Fruit fly (Drosophila melanogaster) whole organism, embryonic: ENCODE results near the gene HDAC4.

Source experiments
- BtbVII ChIP-seq: fragments of 200-800 bp; sonication (Bioruptor generic); optimal IDR thresholded peaks from 3 replicates; lab custom pipeline; 2017; ENCODE audit warnings: missing biosample characterization, mild to moderate bottlenecking, missing genetic modification characterization
- CG10147 ChIP-seq: fragments of 200-800 bp; sonication (Bioruptor generic); optimal IDR thresholded peaks from 2 replicates; lab custom pipeline; 2019; ENCODE audit warnings: missing biosample characterization, mild to moderate bottlenecking, missing genetic modification characterization, moderate library complexity
- CG10267 ChIP-seq: fragments of 200-800 bp; sonication (Bioruptor generic); optimal IDR thresholded peaks from 2 replicates; lab custom pipeline; 2018; ENCODE audit warnings: missing biosample characterization, mild to moderate bottlenecking, missing genetic modification characterization, moderate library complexity
- CG10979 ChIP-seq: fragments of 200-800 bp; sonication (Bioruptor generic); optimal IDR thresholded peaks from 2 replicates; lab custom pipeline; 2018; ENCODE audit warnings: missing biosample characterization, mild to moderate bottlenecking, missing genetic modification characterization, moderate library complexity
- CG11504 ChIP-seq: fragments of 200-800 bp; sonication (Bioruptor generic); optimal IDR thresholded peaks from 3 replicates; lab custom pipeline; 2019; ENCODE audit warnings: missing biosample characterization, mild to moderate bottlenecking, missing genetic modification characterization, moderate library complexity
- CG12659 ChIP-seq: fragments of 200-800 bp; sonication (Bioruptor generic); optimal IDR thresholded peaks from 3 replicates; lab custom pipeline; 2017; ENCODE audit warnings: mild to moderate bottlenecking, missing biosample characterization, missing genetic modification reagents, missing genetic modification characterization
- CG14710 ChIP-seq: fragments of 200-800 bp; sonication (Bioruptor generic); optimal IDR thresholded peaks from 3 replicates; lab custom pipeline; 2019; ENCODE audit warnings: missing biosample characterization, mild to moderate bottlenecking, missing genetic modification characterization, moderate library complexity
- CG16815 ChIP-seq: fragments of 200-800 bp; sonication (Bioruptor generic); optimal IDR thresholded peaks from 3 replicates; lab custom pipeline; 2017; ENCODE audit warnings: missing biosample characterization, mild to moderate bottlenecking, missing genetic modification characterization
- CG17361 ChIP-seq: fragments of 200-800 bp; sonication (Bioruptor generic); IDR thresholded peaks from 3 replicates; pipeline ENCODE4 v1.3.6; 2022; ENCODE audit warnings: missing biosample characterization, missing genetic modification characterization
- CG18262 ChIP-seq: fragments of 200-800 bp; optimal IDR thresholded peaks from 3 replicates; lab custom pipeline; 2019; ENCODE audit warnings: missing biosample characterization, mild to moderate bottlenecking, missing genetic modification characterization, moderate library complexity
- CG18476 ChIP-seq: fragments of 200-800 bp; sonication (Bioruptor generic); optimal IDR thresholded peaks from 2 replicates; lab custom pipeline; 2016; ENCODE audit warnings: missing biosample characterization, mild to moderate bottlenecking, missing genetic modification characterization
- CG18599 ChIP-seq: fragments of 200-800 bp; sonication (Bioruptor generic); optimal IDR thresholded peaks from 3 replicates; lab custom pipeline; 2017; ENCODE audit warnings: missing biosample characterization, missing genetic modification characterization, mild to moderate bottlenecking, moderate library complexity, missing genetic modification reagents
- CG30403 ChIP-seq: fragments of 200-800 bp; sonication (Bioruptor generic); optimal IDR thresholded peaks from 3 replicates; lab custom pipeline; 2016; ENCODE audit warnings: missing biosample characterization, missing genetic modification characterization
- CG32532 ChIP-seq: fragments of 200-800 bp; sonication (Bioruptor generic); IDR thresholded peaks from 2 replicates; pipeline ENCODE4 v1.3.6; 2022; ENCODE audit warnings: missing biosample characterization, missing genetic modification characterization
- CG42726 ChIP-seq: fragments of 200-800 bp; sonication (Bioruptor generic); IDR thresholded peaks from 2 replicates; pipeline ENCODE4 v1.3.6; 2022; ENCODE audit warnings: missing biosample characterization, missing genetic modification characterization; ENCODE audit not compliant: partially characterized antibody
- CG6765 ChIP-seq: fragments of 200-800 bp; sonication (Bioruptor generic); optimal IDR thresholded peaks from 3 replicates; lab custom pipeline; 2017; ENCODE audit warnings: missing biosample characterization, mild to moderate bottlenecking, missing genetic modification characterization
- CG6854 ChIP-seq: fragments of 200-800 bp; sonication (Bioruptor generic); optimal IDR thresholded peaks from 3 replicates; lab custom pipeline; 2017; ENCODE audit warnings: missing biosample characterization, mild to moderate bottlenecking, missing genetic modification characterization
- CG7556 ChIP-seq: fragments of 200-800 bp; sonication (Bioruptor generic); optimal IDR thresholded peaks from 2 replicates; lab custom pipeline; 2017; ENCODE audit warnings: missing biosample characterization, mild to moderate bottlenecking, missing genetic modification characterization
- CG7786 ChIP-seq: fragments of 200-800 bp; sonication (Bioruptor generic); optimal IDR thresholded peaks from 2 replicates; lab custom pipeline; 2016; ENCODE audit warnings: missing biosample characterization, missing genetic modification characterization
- CG8478 ChIP-seq: fragments of >200 bp; optimal IDR thresholded peaks from 2 replicates; lab custom pipeline; 2018
- CG9817 ChIP-seq: fragments of 200-800 bp; sonication (Bioruptor generic); optimal IDR thresholded peaks from 2 replicates; lab custom pipeline; 2018; ENCODE audit warnings: missing biosample characterization, mild to moderate bottlenecking, missing genetic modification characterization, moderate library complexity
- CG9932 ChIP-seq: fragments of 200-800 bp; sonication (Bioruptor generic); IDR thresholded peaks from 2 replicates; pipeline ENCODE4 v1.3.6; 2022; ENCODE audit warnings: missing biosample characterization, missing genetic modification characterization
- Dbx ChIP-seq: fragments of 200-800 bp; sonication (Bioruptor generic); IDR thresholded peaks from 3 replicates; pipeline ENCODE4 v1.3.6; 2022; ENCODE audit warnings: missing biosample characterization, missing genetic modification characterization
- Deaf1 ChIP-seq: fragments of 200-800 bp; optimal IDR thresholded peaks from 3 replicates; lab custom pipeline; 2019; ENCODE audit warnings: missing biosample characterization, mild to moderate bottlenecking, missing genetic modification characterization, moderate library complexity
- Dek ChIP-seq: fragments of 200-800 bp; sonication (Bioruptor generic); optimal IDR thresholded peaks from 3 replicates; lab custom pipeline; 2019; ENCODE audit warnings: missing biosample characterization, mild to moderate bottlenecking, missing genetic modification characterization, moderate library complexity
- Dip3 ChIP-seq: fragments of 200-800 bp; sonication (Bioruptor generic); optimal IDR thresholded peaks from 3 replicates; lab custom pipeline; 2016; ENCODE audit warnings: missing biosample characterization, missing genetic modification characterization
- E2f1 ChIP-seq: fragments of 200-800 bp; sonication (Bioruptor generic); IDR thresholded peaks from 2 replicates; pipeline ENCODE4 v1.3.6; 2022; ENCODE audit warnings: missing biosample characterization, missing genetic modification characterization
- Fer3 ChIP-seq: fragments of 200-800 bp; sonication (Bioruptor generic); optimal IDR thresholded peaks from 2 replicates; lab custom pipeline; 2018; ENCODE audit warnings: missing biosample characterization, mild to moderate bottlenecking, missing genetic modification characterization, moderate library complexity
- Jarid2 ChIP-seq: fragments of 200-800 bp; sonication (Bioruptor generic); optimal IDR thresholded peaks from 3 replicates; lab custom pipeline; 2017; ENCODE audit warnings: mild to moderate bottlenecking, missing biosample characterization, missing genetic modification reagents, missing genetic modification characterization
- Ptx1 ChIP-seq: fragments of 200-800 bp; sonication (Bioruptor generic); IDR thresholded peaks from 2 replicates; pipeline ENCODE4 v1.3.6; 2022; ENCODE audit warnings: missing biosample characterization, missing genetic modification characterization
- Rfx ChIP-seq: fragments of 200-800 bp; sonication (Bioruptor generic); IDR thresholded peaks from 2 replicates; pipeline ENCODE4 v1.3.6; 2022; ENCODE audit warnings: missing biosample characterization, missing genetic modification characterization
- Sox102F ChIP-seq: fragments of 200-800 bp; sonication (Bioruptor generic); optimal IDR thresholded peaks from 2 replicates; lab custom pipeline; 2018; ENCODE audit warnings: missing biosample characterization, mild to moderate bottlenecking, missing genetic modification characterization, moderate library complexity
- Ssrp ChIP-seq: fragments of 200-800 bp; sonication (Bioruptor generic); optimal IDR thresholded peaks from 2 replicates; lab custom pipeline; 2018; ENCODE audit warnings: missing biosample characterization, mild to moderate bottlenecking, missing genetic modification characterization, moderate library complexity
- chinmo ChIP-seq: fragments of 200-800 bp; sonication (Bioruptor generic); IDR thresholded peaks from 4 replicates; pipeline ENCODE4 v1.3.6; 2022; ENCODE audit warnings: missing biosample characterization, missing genetic modification characterization; ENCODE audit not compliant: partially characterized antibody
- crp ChIP-seq, 2 experiments: fragments of 200-800 bp; sonication (Bioruptor generic); optimal IDR thresholded peaks; 2 replicates in 1 of 2; 3 replicates in 1 of 2; lab custom pipeline; 2017; ENCODE audit warnings: missing biosample characterization in 2 of 2, missing genetic modification characterization in 2 of 2, mild to moderate bottlenecking in 1 of 2, moderate library complexity in 1 of 2
- dmrt99B ChIP-seq: fragments of 200-800 bp; sonication (Bioruptor generic); optimal IDR thresholded peaks from 2 replicates; lab custom pipeline; 2018; ENCODE audit warnings: missing biosample characterization, mild to moderate bottlenecking, missing genetic modification characterization, moderate library complexity
- gem ChIP-seq: fragments of 200-800 bp; sonication (Bioruptor generic); optimal IDR thresholded peaks from 2 replicates; lab custom pipeline; 2019; ENCODE audit warnings: missing biosample characterization, mild to moderate bottlenecking, missing genetic modification characterization, moderate library complexity
- ind ChIP-seq: fragments of 200-800 bp; sonication (Bioruptor generic); optimal IDR thresholded peaks from 3 replicates; lab custom pipeline; 2016; ENCODE audit warnings: missing biosample characterization, missing genetic modification characterization
- lab ChIP-seq: fragments of 200-800 bp; sonication (Bioruptor generic); optimal IDR thresholded peaks from 3 replicates; lab custom pipeline; 2017; ENCODE audit warnings: missing biosample characterization, missing genetic modification characterization, mild to moderate bottlenecking, moderate library complexity, missing genetic modification reagents
- nmo ChIP-seq: fragments of 200-800 bp; sonication (Bioruptor generic); optimal IDR thresholded peaks from 2 replicates; lab custom pipeline; 2018; ENCODE audit warnings: missing biosample characterization, mild to moderate bottlenecking, missing genetic modification characterization, moderate library complexity
- row ChIP-seq: fragments of 200-800 bp; sonication (Bioruptor generic); IDR thresholded peaks from 3 replicates; pipeline ENCODE4 v1.3.6; 2022; ENCODE audit warnings: missing biosample characterization, missing genetic modification characterization
- sens ChIP-seq: fragments of 200-800 bp; sonication (Bioruptor generic); peaks from one replicate; lab custom pipeline; 2016; ENCODE audit warnings: missing biosample characterization, missing genetic modification characterization
- shn ChIP-seq: fragments of 200-800 bp; sonication (Bioruptor generic); optimal IDR thresholded peaks from 3 replicates; lab custom pipeline; 2016; ENCODE audit warnings: missing biosample characterization, missing genetic modification characterization
- slbo ChIP-seq: fragments of 200-800 bp; sonication (Bioruptor generic); IDR thresholded peaks from 2 replicates; pipeline ENCODE4 v1.3.6; 2022; ENCODE audit warnings: missing biosample characterization, missing genetic modification characterization
- so ChIP-seq: fragments of 200-800 bp; sonication (Bioruptor generic); IDR thresholded peaks from 3 replicates; pipeline ENCODE4 v1.3.6; 2022; ENCODE audit warnings: missing biosample characterization, missing genetic modification characterization
- sob ChIP-seq: fragments of 200-800 bp; sonication (Bioruptor generic); IDR thresholded peaks from 2 replicates; pipeline ENCODE4 v1.3.6; 2022; ENCODE audit warnings: missing biosample characterization, missing genetic modification characterization
- ttk ChIP-seq: fragments of 200-800 bp; sonication (Bioruptor generic); IDR thresholded peaks from 2 replicates; pipeline ENCODE4 v2.1.2; 2022; ENCODE audit warnings: missing biosample characterization, missing genetic modification characterization
- unpg ChIP-seq: fragments of 200-800 bp; sonication (Bioruptor generic); optimal IDR thresholded peaks from 3 replicates; lab custom pipeline; 2018; ENCODE audit warnings: missing biosample characterization, mild to moderate bottlenecking, missing genetic modification characterization, moderate library complexity

Gene HDAC4

dm6 chrX:13320697-13321445 is 35.4 kb upstream of the HDAC4 start (continued):
- TF ChIP-seq CG10979 (tag; lab: Kevin White, UChicago) (peak; percentile 5), CG9817 (tag; lab: Kevin White, UChicago) (peak; percentile 25), chinmo (GFP tag; lab: Robert Waterston, UW) (0 out of 4 replicates have a peak, but pooled peaks have one; percentile 70), CG7786 (no peak), Ssrp (tag; lab: Kevin White, UChicago) (peak; percentile 17), CG16815 (GFP tag; lab: Kevin White, UChicago) (peak; percentile 24), Rfx (GFP tag; lab: Robert Waterston, UW) (peak; percentile 37; the same call in 1 of the 2 replicates), row (GFP tag; lab: Robert Waterston, UW) (peak; percentile 22; the same call in 1 of the 3 replicates), CG14710 (tag; lab: Kevin White, UChicago) (peak; percentile 9), CG6765 (GFP tag; lab: Kevin White, UChicago) (peak; percentile 2), slbo (GFP tag; lab: Robert Waterston, UW) (peak; percentile 15; the same call in 1 of the 2 replicates), shn (GFP tag; lab: Kevin White, UChicago) (no peak), sens (peak; percentile 58), Deaf1 (tag; lab: Kevin White, UChicago) (peak; percentile 56), CG11504 (peak; percentile 58), CG8478 (lab: Kevin White, UChicago) (no peak), crp (GFP tag; optimal IDR thresholded peaks at IDR 0.05; lab: Kevin White, UChicago) (no peak), sob (GFP tag; lab: Robert Waterston, UW) (peak; percentile 40; the same call in 1 of the 2 replicates), gem (peak; percentile 67), CG32532 (GFP tag; lab: Robert Waterston, UW) (peak; percentile 51; the same call in 1 of the 2 replicates), CG18599 (GFP tag; lab: Kevin White, UChicago) (peak; percentile 38), CG7556 (GFP tag; lab: Kevin White, UChicago) (peak; percentile 59), CG10147 (GFP tag; lab: Kevin White, UChicago) (peak; percentile 28), CG6854 (GFP tag; lab: Kevin White, UChicago) (peak; percentile 30), so (GFP tag; lab: Robert Waterston, UW) (0 out of 3 replicates have a peak, but pooled peaks have one; percentile 11), CG12659 (GFP tag; lab: Kevin White, UChicago) (peak; percentile 37), dmrt99B (tag; lab: Kevin White, UChicago) (peak; percentile 56), Dbx (GFP tag; lab: Robert Waterston, UW) (peak; percentile 33; the same call in 1 of the 3 replicates), CG9932 (GFP tag; lab: Robert Waterston, UW) (peak; percentile 37), CG18476 (GFP tag; lab: Kevin White, UChicago) (no peak), CG10267 (tag; lab: Kevin White, UChicago) (no peak), Jarid2 (GFP tag; lab: Kevin White, UChicago) (peak; percentile 22), nmo (GFP tag; lab: Kevin White, UChicago) (peak; percentile 29), ttk (GFP tag; lab: Robert Waterston, UW) (no peak), Dip3 (GFP tag; lab: Kevin White, UChicago) (no peak), unpg (GFP tag; lab: Kevin White, UChicago) (peak; percentile 25), Dek (tag; lab: Kevin White, UChicago) (peak; percentile 49), Sox102F (peak; percentile 42), CG18262 (tag; lab: Kevin White, UChicago) (peak; percentile 48), ind (GFP tag; lab: Kevin White, UChicago) (peak; percentile 37), Ptx1 (no peak), E2f1 (no peak), CG17361 (GFP tag; lab: Robert Waterston, UW) (peak; percentile 68; the same call in 2 of the 3 replicates), BtbVII (GFP tag; lab: Kevin White, UChicago) (peak; percentile 54), lab (GFP tag; lab: Kevin White, UChicago) (peak; percentile 36), CG30403 (GFP tag; lab: Kevin White, UChicago) (peak; percentile 66), CG42726 (GFP tag; lab: Robert Waterston, UW) (0 out of 2 replicates have a peak, but pooled peaks have one; percentile 29), Fer3 (tag; lab: Kevin White, UChicago) (peak; percentile 15)
